Worm (Caenorhabditis elegans) whole organism, L2 larva: ENCODE measurements around the gene npp-1.

ENCODE experiments used
- C34F6.9 ChIP-seq: fragments of 150-350 bp; optimal IDR thresholded peaks from 2 replicates; lab custom pipeline; 2014; ENCODE audit warnings: missing biosample characterization, missing genetic modification characterization
- F13H6.1 ChIP-seq: sonication (generic microtip); optimal IDR thresholded peaks from 2 replicates; lab custom pipeline; 2016; ENCODE audit warnings: missing genetic modification characterization, missing compliant biosample characterization
- R02D3.7 ChIP-seq: fragments of 150-350 bp; optimal IDR thresholded peaks from 2 replicates; lab custom pipeline; 2014; ENCODE audit warnings: missing biosample characterization, missing genetic modification characterization
- Y55F3AM.14 ChIP-seq: fragments of 200-800 bp; sonication (Bioruptor generic); optimal IDR thresholded peaks from 2 replicates; lab custom pipeline; 2018; ENCODE audit warnings: mild to moderate bottlenecking, missing genetic modification characterization, missing compliant biosample characterization
- ZK546.5 ChIP-seq: sonication (generic microtip); optimal IDR thresholded peaks from 2 replicates; lab custom pipeline; 2017; ENCODE audit warnings: missing biosample characterization, missing genetic modification characterization
- aly-2 ChIP-seq: fragments of 150-350 bp; optimal IDR thresholded peaks from 2 replicates; lab custom pipeline; 2014; ENCODE audit warnings: missing biosample characterization, missing genetic modification characterization
- ama-1 ChIP-seq: fragments of 150-350 bp; optimal IDR thresholded peaks from 2 replicates; lab custom pipeline; 2018; ENCODE audit warnings: inconsistent platforms
- ceh-16 ChIP-seq: fragments of 150-350 bp; optimal IDR thresholded peaks from 2 replicates; lab custom pipeline; 2014; ENCODE audit warnings: missing biosample characterization, missing genetic modification characterization
- ceh-82 ChIP-seq: fragments of 150-350 bp; optimal IDR thresholded peaks from 2 replicates; lab custom pipeline; 2014; ENCODE audit warnings: missing biosample characterization, missing genetic modification characterization
- crh-2 ChIP-seq: sonication (generic microtip); optimal IDR thresholded peaks from 2 replicates; lab custom pipeline; 2017; ENCODE audit warnings: missing biosample characterization, missing genetic modification characterization
- dmd-4 ChIP-seq: sonication (generic microtip); optimal IDR thresholded peaks from 2 replicates; lab custom pipeline; 2017; ENCODE audit warnings: missing biosample characterization, missing genetic modification characterization
- egl-27 ChIP-seq: sonication (generic microtip); optimal IDR thresholded peaks from 3 replicates; lab custom pipeline; 2017; ENCODE audit warnings: missing biosample characterization, missing genetic modification reagents, missing genetic modification characterization
- elt-1 ChIP-seq: fragments of 150-350 bp; optimal IDR thresholded peaks from 2 replicates; lab custom pipeline; 2014; ENCODE audit warnings: missing biosample characterization, missing genetic modification characterization
- elt-3 ChIP-seq: sonication (generic microtip); optimal IDR thresholded peaks from 2 replicates; lab custom pipeline; 2017; ENCODE audit warnings: missing biosample characterization, missing genetic modification characterization
- fos-1 ChIP-seq: fragments of 150-350 bp; optimal IDR thresholded peaks from 2 replicates; lab custom pipeline; 2014; ENCODE audit warnings: missing biosample characterization, missing genetic modification characterization
- gmeb-1 ChIP-seq: fragments of 150-350 bp; optimal IDR thresholded peaks from 2 replicates; lab custom pipeline; 2014; ENCODE audit warnings: missing biosample characterization, missing genetic modification characterization
- lin-11 ChIP-seq: fragments of 150-350 bp; sonication (generic microtip); optimal IDR thresholded peaks from 2 replicates; lab custom pipeline; 2014; ENCODE audit warnings: missing biosample characterization, missing genetic modification characterization, inconsistent platforms, mixed read lengths
- lin-13 ChIP-seq: fragments of 150-350 bp; optimal IDR thresholded peaks from 2 replicates; lab custom pipeline; 2014; ENCODE audit warnings: missing biosample characterization, missing genetic modification reagents, missing genetic modification characterization
- lin-39 ChIP-seq: fragments of 150-350 bp; optimal IDR thresholded peaks from 2 replicates; lab custom pipeline; 2014; ENCODE audit warnings: missing biosample characterization, missing genetic modification reagents, missing genetic modification characterization
- lsy-2 ChIP-seq, 2 experiments: fragments of 150-350 bp in 1 of 2; sonication (generic microtip) in 1 of 2; optimal IDR thresholded peaks; 2 replicates each; lab custom pipeline; 2014 to 2017; ENCODE audit warnings: missing biosample characterization in 2 of 2, missing genetic modification characterization in 2 of 2
- mdl-1 ChIP-seq, 2 experiments: fragments of 150-350 bp in 1 of 2; sonication (generic microtip) in 1 of 2; optimal IDR thresholded peaks; 2 replicates each; lab custom pipeline; 2017; ENCODE audit warnings: missing biosample characterization in 2 of 2, missing genetic modification characterization in 2 of 2
- nhr-10 ChIP-seq: sonication (generic microtip); optimal IDR thresholded peaks from 2 replicates; lab custom pipeline; 2017; ENCODE audit warnings: missing biosample characterization, missing genetic modification characterization
- nhr-129 ChIP-seq: fragments of 150-350 bp; optimal IDR thresholded peaks from 2 replicates; lab custom pipeline; 2014; ENCODE audit warnings: missing biosample characterization, missing genetic modification characterization
- nhr-21 ChIP-seq: fragments of 150-350 bp; optimal IDR thresholded peaks from 2 replicates; lab custom pipeline; 2014; ENCODE audit warnings: missing biosample characterization, missing genetic modification characterization
- nhr-23 ChIP-seq: fragments of 150-350 bp; optimal IDR thresholded peaks from 2 replicates; lab custom pipeline; 2014; ENCODE audit warnings: missing biosample characterization, missing genetic modification reagents, missing genetic modification characterization
- nhr-237 ChIP-seq: fragments of 150-350 bp; optimal IDR thresholded peaks from 2 replicates; lab custom pipeline; 2014; ENCODE audit warnings: missing biosample characterization, missing genetic modification characterization
- nhr-25 ChIP-seq: fragments of 150-350 bp; sonication (generic microtip); optimal IDR thresholded peaks from 3 replicates; lab custom pipeline; 2014; ENCODE audit warnings: missing biosample characterization, missing genetic modification characterization
- nhr-6 ChIP-seq: fragments of 150-350 bp; optimal IDR thresholded peaks from 2 replicates; lab custom pipeline; 2014; ENCODE audit warnings: missing biosample characterization, missing genetic modification characterization
- nhr-77 ChIP-seq: fragments of 150-350 bp; optimal IDR thresholded peaks from 2 replicates; lab custom pipeline; 2014; ENCODE audit warnings: missing biosample characterization, missing genetic modification characterization
- peb-1 ChIP-seq: fragments of 150-350 bp; optimal IDR thresholded peaks from 2 replicates; lab custom pipeline; 2014; ENCODE audit warnings: missing biosample characterization, missing genetic modification characterization
- sem-4 ChIP-seq: fragments of 150-350 bp; optimal IDR thresholded peaks from 2 replicates; lab custom pipeline; 2014; ENCODE audit warnings: missing biosample characterization, missing genetic modification reagents, missing genetic modification characterization
- skn-1 ChIP-seq: sonication (generic microtip); optimal IDR thresholded peaks from 2 replicates; lab custom pipeline; 2017; ENCODE audit warnings: missing biosample characterization, missing genetic modification characterization
- sma-9 ChIP-seq, 2 experiments: fragments of 150-350 bp in 1 of 2; sonication (generic microtip) in 1 of 2; optimal IDR thresholded peaks; 2 replicates each; lab custom pipeline; 2014 to 2016; ENCODE audit warnings: missing genetic modification characterization in 2 of 2, mild to moderate bottlenecking in 1 of 2, missing biosample characterization in 1 of 2, missing compliant biosample characterization in 1 of 2, missing genetic modification reagents in 1 of 2, moderate library complexity in 1 of 2
- snpc-4 ChIP-seq: fragments of 150-350 bp; optimal IDR thresholded peaks from 2 replicates; lab custom pipeline; 2014; ENCODE audit warnings: missing biosample characterization, missing genetic modification characterization
- unc-55 ChIP-seq: fragments of 150-350 bp; sonication (generic microtip); optimal IDR thresholded peaks from 3 replicates; lab custom pipeline; 2014; ENCODE audit warnings: missing biosample characterization, missing genetic modification reagents, missing genetic modification characterization
- zag-1 ChIP-seq: fragments of 150-350 bp; optimal IDR thresholded peaks from 2 replicates; lab custom pipeline; 2014; ENCODE audit warnings: missing biosample characterization, missing genetic modification characterization
- ztf-1 ChIP-seq: fragments of 200-800 bp; sonication (Bioruptor generic); conservative IDR thresholded peaks from 2 replicates; pipeline ENCODE4 v1.3.6; 2022; ENCODE audit warnings: missing genetic modification characterization, missing compliant biosample characterization
- ztf-11 ChIP-seq: sonication (generic microtip); optimal IDR thresholded peaks from 2 replicates; lab custom pipeline; 2017; ENCODE audit warnings: missing biosample characterization, missing genetic modification characterization
- ztf-4 ChIP-seq: fragments of 150-350 bp; optimal IDR thresholded peaks from 2 replicates; lab custom pipeline; 2014; ENCODE audit warnings: missing biosample characterization, missing genetic modification characterization

Gene npp-1

DNA sequence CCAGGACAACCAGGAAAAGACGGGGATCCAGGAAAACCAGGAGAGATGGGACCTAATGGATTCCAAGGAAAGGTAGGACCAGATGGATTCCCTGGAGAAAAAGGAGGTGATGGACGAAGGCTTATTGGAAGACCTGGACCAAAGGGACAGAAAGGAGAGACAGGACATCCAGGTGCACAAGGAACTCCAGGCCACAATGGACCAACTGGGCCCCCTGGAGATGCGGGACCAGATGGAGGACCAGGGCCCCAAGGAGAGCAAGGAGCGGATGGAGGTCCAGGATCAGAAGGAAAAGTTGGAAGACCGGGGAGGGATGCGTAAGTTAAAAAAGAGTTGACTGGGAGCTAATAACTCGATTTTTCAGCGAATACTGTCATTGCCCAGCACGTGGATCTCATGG lies 35.7 kb upstream of the npp-1 start:
- no peak for TF ChIP-seq nhr-23
- TF ChIP-seq lin-39 (tag; lab: Kevin White, UChicago) = no peak
- no peak for TF ChIP-seq Y55F3AM.14 (GFP tag; lab: Kevin White, UChicago)
- no peak for TF ChIP-seq unc-55 (GFP tag; lab: Kevin White, UChicago)
- TF ChIP-seq ceh-82 (tag; lab: Kevin White, UChicago) = no peak
- no peak for TF ChIP-seq ztf-4
- no peak for TF ChIP-seq lsy-2 (tag; optimal IDR thresholded peaks at IDR 0.05; lab: Kevin White, UChicago)
- no peak for TF ChIP-seq dmd-4 (tag; lab: Kevin White, UChicago)
- no peak for TF ChIP-seq ztf-1 (GFP tag; lab: Robert Waterston, UW)
- no peak for TF ChIP-seq mdl-1 (tag; optimal IDR thresholded peaks at IDR 0.05; lab: Kevin White, UChicago)
- no peak for TF ChIP-seq ztf-11 (tag; lab: Kevin White, UChicago)
- TF ChIP-seq nhr-21 (tag; lab: Kevin White, UChicago) = no peak
- no peak for TF ChIP-seq ceh-16
- TF ChIP-seq sma-9 (GFP tag; optimal IDR thresholded peaks at IDR 0.05; lab: Kevin White, UChicago) = no peak
- TF ChIP-seq sma-9 (tag; optimal IDR thresholded peaks at IDR 0.05; lab: Kevin White, UChicago) = no peak
- TF ChIP-seq gmeb-1 (tag; lab: Kevin White, UChicago) = no peak
- TF ChIP-seq lin-13 (GFP tag; lab: Kevin White, UChicago) = no peak
- no peak for TF ChIP-seq fos-1
- no peak for TF ChIP-seq nhr-25
- no peak for TF ChIP-seq nhr-237 (tag; lab: Kevin White, UChicago)
- TF ChIP-seq elt-3 (tag; lab: Kevin White, UChicago) = no peak

DNA sequence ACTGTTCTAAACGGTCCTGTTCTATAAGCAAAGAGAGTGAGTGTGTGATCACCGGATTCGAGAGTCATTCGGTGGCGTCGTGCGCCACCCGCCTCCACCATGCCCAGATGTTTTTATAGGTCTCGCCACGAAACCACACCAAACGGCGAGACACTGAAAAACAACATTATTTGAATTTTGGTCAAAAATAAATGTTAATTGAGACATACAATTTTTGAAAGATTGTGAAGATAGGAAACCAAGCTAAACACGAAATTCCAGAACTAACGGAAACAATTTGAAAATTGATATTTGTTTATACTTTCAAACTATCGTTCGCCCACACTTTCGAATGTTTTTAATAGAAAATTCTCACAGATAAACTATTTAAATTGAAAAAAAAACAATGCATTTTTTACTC lies 33.8 kb upstream of the npp-1 start, which contains the start of gene catp-6:
Gene catp-6, minus strand, starts transcription at position 101 of the 400 bp plus-strand sequence.
- no peak for TF ChIP-seq elt-1 (tag; lab: Kevin White, UChicago)
- TF ChIP-seq nhr-25 = no peak
- no peak for TF ChIP-seq ama-1 (lab: Kevin White, UChicago)
- TF ChIP-seq nhr-23 = no peak
- no peak for TF ChIP-seq elt-3 (tag; lab: Kevin White, UChicago)
- no peak for TF ChIP-seq Y55F3AM.14 (GFP tag; lab: Kevin White, UChicago)
- TF ChIP-seq zag-1 (tag; lab: Kevin White, UChicago) = no peak
- TF ChIP-seq dmd-4 (tag; lab: Kevin White, UChicago) = no peak
- TF ChIP-seq ZK546.5 (tag; lab: Kevin White, UChicago) = no peak
- TF ChIP-seq fos-1 = no peak
- TF ChIP-seq nhr-10 (tag; lab: Kevin White, UChicago) = no peak
- TF ChIP-seq lin-11 (tag; lab: Kevin White, UChicago) = no peak
- TF ChIP-seq skn-1 (tag; lab: Kevin White, UChicago) = no peak
- TF ChIP-seq sem-4 = no peak
- no peak for TF ChIP-seq aly-2 (tag; lab: Kevin White, UChicago)

DNA sequence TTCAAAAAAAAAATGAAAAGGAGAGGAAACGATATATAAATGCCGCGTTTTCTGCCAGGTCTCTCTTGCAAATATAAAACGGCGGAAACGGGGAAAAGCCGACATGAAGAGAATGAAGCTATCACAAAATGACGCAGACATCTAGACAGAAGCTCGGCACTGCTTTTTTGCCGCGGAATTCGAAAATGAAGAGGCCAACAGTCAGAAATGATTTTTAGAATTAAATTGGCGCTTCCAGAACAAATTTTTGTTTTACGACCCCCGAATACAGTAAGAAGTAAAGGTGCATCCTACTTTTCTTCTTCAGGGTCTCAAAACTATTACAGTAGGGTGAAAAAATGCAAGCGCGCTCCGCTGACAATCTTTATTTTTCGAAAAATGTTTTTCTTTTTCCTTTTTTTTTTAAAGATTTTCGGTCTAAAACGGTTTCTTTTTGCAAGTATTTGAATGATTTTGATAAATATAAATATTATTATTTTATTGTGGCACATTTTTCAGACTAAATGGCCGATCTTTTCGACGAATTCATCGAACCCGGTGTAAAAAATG lies 33.0 kb upstream of the npp-1 start, which contains the start of gene mtr-4:
Gene mtr-4, plus strand, starts transcription at position 499 of the 549 bp plus-strand sequence.
- no peak for TF ChIP-seq nhr-6 (tag; lab: Kevin White, UChicago)
- TF ChIP-seq nhr-77 (tag; lab: Kevin White, UChicago) = no peak
- TF ChIP-seq gmeb-1 (tag; lab: Kevin White, UChicago) = no peak
- no peak for TF ChIP-seq skn-1 (tag; lab: Kevin White, UChicago)
- TF ChIP-seq lin-11 (tag; lab: Kevin White, UChicago) = no peak
- TF ChIP-seq crh-2 (tag; lab: Kevin White, UChicago) = no peak
- TF ChIP-seq peb-1 (tag; lab: Kevin White, UChicago) = no peak
- TF ChIP-seq snpc-4 (tag; lab: Kevin White, UChicago) = no peak
- no peak for TF ChIP-seq sma-9 (GFP tag; optimal IDR thresholded peaks at IDR 0.05; lab: Kevin White, UChicago)
- TF ChIP-seq sma-9 (tag; optimal IDR thresholded peaks at IDR 0.05; lab: Kevin White, UChicago) = no peak
- TF ChIP-seq lsy-2 (tag; optimal IDR thresholded peaks at IDR 0.05; lab: Kevin White, UChicago) = no peak
- TF ChIP-seq ztf-1 (GFP tag; lab: Robert Waterston, UW) = no peak
- TF ChIP-seq R02D3.7 = no peak
- TF ChIP-seq fos-1 = peak; percentile 44
- TF ChIP-seq C34F6.9 (tag; lab: Kevin White, UChicago) = peak; percentile 50
- no peak for TF ChIP-seq egl-27 (tag; lab: Kevin White, UChicago)
- TF ChIP-seq nhr-237 (tag; lab: Kevin White, UChicago) = no peak
- TF ChIP-seq nhr-25 = no peak
- TF ChIP-seq aly-2 (tag; lab: Kevin White, UChicago) = no peak
- TF ChIP-seq ceh-82 (tag; lab: Kevin White, UChicago) = no peak
- peak; percentile 30 for TF ChIP-seq nhr-129 (tag; lab: Kevin White, UChicago)
- no peak for TF ChIP-seq F13H6.1 (tag; lab: Kevin White, UChicago)
- no peak for TF ChIP-seq Y55F3AM.14 (GFP tag; lab: Kevin White, UChicago)
- no peak for TF ChIP-seq lin-13 (GFP tag; lab: Kevin White, UChicago)
- TF ChIP-seq unc-55 (GFP tag; lab: Kevin White, UChicago) = no peak
- TF ChIP-seq zag-1 (tag; lab: Kevin White, UChicago) = no peak
- TF ChIP-seq, all 48 proteins: peak for 3
